Worm (Caenorhabditis elegans) whole organism, late embryonic: ENCODE measurements around the gene cpf-2.

ENCODE experiments used
- F13H6.1 ChIP-seq: sonication (generic microtip); optimal IDR thresholded peaks from 2 replicates; lab custom pipeline; 2016; ENCODE audit warnings: missing genetic modification characterization, missing compliant biosample characterization
- ama-1 ChIP-seq: fragments of 150-350 bp; optimal IDR thresholded peaks from 2 replicates; lab custom pipeline; 2014
- hlh-30 ChIP-seq: sonication (generic microtip); optimal IDR thresholded peaks from 2 replicates; lab custom pipeline; 2017; ENCODE audit warnings: antibody characterized with exemption, missing genetic modification characterization, missing compliant biosample characterization; ENCODE audit not compliant: insufficient read depth
- hlh-8 ChIP-seq: sonication (generic microtip); optimal IDR thresholded peaks from 2 replicates; lab custom pipeline; 2016; ENCODE audit warnings: missing genotype, missing genetic modification characterization, missing compliant biosample characterization
- pha-4 ChIP-seq: fragments of 150-350 bp; optimal IDR thresholded peaks from 2 replicates; lab custom pipeline; 2018; ENCODE audit warnings: missing biosample characterization, missing genetic modification reagents, missing genetic modification characterization
- ref-2 ChIP-seq: sonication (generic microtip); optimal IDR thresholded peaks from 2 replicates; lab custom pipeline; 2016; ENCODE audit warnings: missing genetic modification characterization, missing compliant biosample characterization
- zip-5 ChIP-seq: sonication (generic microtip); optimal IDR thresholded peaks from 2 replicates; lab custom pipeline; 2016; ENCODE audit warnings: missing genetic modification characterization, missing compliant biosample characterization

ce11 chrIII:13265566-13265965 lies 3.1 kb downstream of the cpf-2 start, which contains the start of gene F56A8.5:
- no peak for TF ChIP-seq zip-5 (tag; lab: Kevin White, UChicago)
- no peak for TF ChIP-seq F13H6.1 (tag; lab: Kevin White, UChicago)
- no peak for TF ChIP-seq ref-2
- no peak for TF ChIP-seq ama-1 (lab: Kevin White, UChicago)
- no peak for TF ChIP-seq hlh-8 (tag; lab: Kevin White, UChicago)
- no peak for TF ChIP-seq hlh-30
- TF ChIP-seq pha-4 (tag; lab: Kevin White, UChicago): no peak
